Fruit fly (Drosophila melanogaster): ENCODE data around the gene Glyp.

dm6 chr2L:2168184-2168893, 37.7 kb downstream of the Glyp start:
- no peak for TF ChIP-seq CG10654 (GFP tag; optimal IDR thresholded peaks at IDR 0.05)
- peak; percentile 45 for TF ChIP-seq MTF-1 (GFP tag; optimal IDR thresholded peaks at IDR 0.05; ENCODE audit: borderline replicate concordance)
- no peak for TF ChIP-seq HLH4C (GFP tag; IDR thresholded peaks at IDR 0.05; ENCODE audit: partially characterized antibody)
- no peak for TF ChIP-seq CG7357 (GFP tag; IDR thresholded peaks at IDR 0.05)
- no peak for TF ChIP-seq crc (GFP tag; optimal IDR thresholded peaks at IDR 0.05)
- TF ChIP-seq CG31365 (tag; optimal IDR thresholded peaks at IDR 0.05) = peak; percentile 57
- TF ChIP-seq Mes4 (GFP tag; optimal IDR thresholded peaks at IDR 0.05) = no peak
- TF ChIP-seq Bdp1 (GFP tag; optimal IDR thresholded peaks at IDR 0.05) = no peak
- no peak for TF ChIP-seq Doc2 (GFP tag; IDR thresholded peaks at IDR 0.05)
